Worm (Caenorhabditis elegans) whole organism, L4 larva: ENCODE results near the gene fbxb-85.
A peak's percentile ranks its signal among the peaks of the same experiment; 100 is the strongest.

Experiments used
- D1046.2 ChIP-seq: fragments of 200-800 bp; sonication (Bioruptor generic); IDR thresholded peaks from 2 replicates; pipeline ENCODE4 v1.3.6; 2022; ENCODE audit warnings: missing genetic modification characterization, missing compliant biosample characterization
- F10B5.3 ChIP-seq: sonication (generic microtip); optimal IDR thresholded peaks from 2 replicates; lab custom pipeline; 2016; ENCODE audit warnings: mild to moderate bottlenecking, missing genetic modification characterization, missing compliant biosample characterization
- F37D6.2 ChIP-seq: sonication (generic microtip); optimal IDR thresholded peaks from 2 replicates; lab custom pipeline; 2016; ENCODE audit warnings: mild to moderate bottlenecking, missing genetic modification characterization, missing compliant biosample characterization
- F44E2.7 ChIP-seq: fragments of 200-800 bp; sonication (Bioruptor generic); IDR thresholded peaks from 2 replicates; pipeline ENCODE4 v2.1.2; 2022; ENCODE audit warnings: missing genetic modification characterization, missing compliant biosample characterization
- F49E8.2 ChIP-seq: sonication (generic microtip); optimal IDR thresholded peaks from 2 replicates; lab custom pipeline; 2016; ENCODE audit warnings: missing compliant biosample characterization, mild to moderate bottlenecking, missing genetic modification characterization, borderline replicate concordance
- R02D3.7 ChIP-seq: fragments of 150-350 bp; sonication (generic microtip); optimal IDR thresholded peaks from 3 replicates; lab custom pipeline; 2014; ENCODE audit warnings: missing biosample characterization, missing genetic modification characterization
- Y5F2A.4 ChIP-seq: fragments of 200-800 bp; sonication (Bioruptor generic); optimal IDR thresholded peaks from 2 replicates; lab custom pipeline; 2018; ENCODE audit warnings: mild to moderate bottlenecking, missing genetic modification characterization, missing compliant biosample characterization
- ZK546.5 ChIP-seq, 2 experiments: sonication (generic microtip); optimal IDR thresholded peaks; 2 replicates each; lab custom pipeline; 2017; ENCODE audit warnings: missing biosample characterization in 2 of 2, missing genetic modification characterization in 2 of 2
- aha-1 ChIP-seq: fragments of 150-350 bp; peaks from one replicate; lab custom pipeline; 2014; ENCODE audit warnings: missing biosample characterization, missing genetic modification characterization
- arid-1 ChIP-seq: fragments of 200-800 bp; sonication (Bioruptor generic); conservative IDR thresholded peaks from 2 replicates; pipeline ENCODE4 v1.3.6; 2022; ENCODE audit warnings: missing genetic modification reagents, missing genetic modification characterization, missing compliant biosample characterization
- ceh-44 ChIP-seq: fragments of 200-800 bp; sonication (Bioruptor generic); IDR thresholded peaks from 2 replicates; pipeline ENCODE4 v1.3.6; 2022; ENCODE audit warnings: missing genetic modification reagents, missing genetic modification characterization, missing compliant biosample characterization
- ceh-62 ChIP-seq: sonication (generic microtip); optimal IDR thresholded peaks from 2 replicates; lab custom pipeline; 2017; ENCODE audit warnings: missing biosample characterization, missing genetic modification characterization
- cey-2 ChIP-seq: sonication (generic microtip); optimal IDR thresholded peaks from 3 replicates; lab custom pipeline; 2017; ENCODE audit warnings: missing genetic modification characterization, mild to moderate bottlenecking, missing compliant biosample characterization, antibody characterized with exemption, borderline replicate concordance; ENCODE audit not compliant: insufficient read depth
- daf-12 ChIP-seq: fragments of 150-350 bp; optimal IDR thresholded peaks from 2 replicates; lab custom pipeline; 2014; ENCODE audit warnings: missing biosample characterization, missing genetic modification reagents, missing genetic modification characterization
- daf-19 ChIP-seq: fragments of 200-800 bp; sonication (Bioruptor generic); conservative IDR thresholded peaks from 2 replicates; pipeline ENCODE4 v1.3.6; 2022; ENCODE audit warnings: missing genetic modification characterization, missing compliant biosample characterization
- dmd-6 ChIP-seq: fragments of 200-800 bp; sonication (Bioruptor generic); IDR thresholded peaks from 2 replicates; pipeline ENCODE4 v1.3.6; 2022; ENCODE audit warnings: missing genetic modification reagents, missing genetic modification characterization, missing compliant biosample characterization
- dmd-8 ChIP-seq: fragments of 200-800 bp; sonication (Bioruptor generic); IDR thresholded peaks from 2 replicates; pipeline ENCODE4 v1.3.6; 2022; ENCODE audit warnings: missing genetic modification characterization, missing compliant biosample characterization
- duxl-1 ChIP-seq: sonication (generic microtip); optimal IDR thresholded peaks from 2 replicates; lab custom pipeline; 2016; ENCODE audit warnings: mild to moderate bottlenecking, missing genetic modification characterization, moderate library complexity, missing compliant biosample characterization; ENCODE audit not compliant: poor library complexity
- egl-27 ChIP-seq: sonication (generic microtip); optimal IDR thresholded peaks from 3 replicates; lab custom pipeline; 2017; ENCODE audit warnings: missing biosample characterization, missing genetic modification reagents, missing genetic modification characterization
- egl-43 ChIP-seq: fragments of 200-800 bp; sonication (Bioruptor generic); IDR thresholded peaks from 2 replicates; pipeline ENCODE4 v1.3.6; 2022; ENCODE audit warnings: missing genetic modification reagents, missing genetic modification characterization, missing compliant biosample characterization
- fkh-10 ChIP-seq: fragments of 150-350 bp; optimal IDR thresholded peaks from 2 replicates; lab custom pipeline; 2014; ENCODE audit warnings: missing biosample characterization, missing genetic modification reagents, missing genetic modification characterization
- hif-1 ChIP-seq, 2 experiments: sonication (generic microtip); optimal IDR thresholded peaks; 2 replicates each; lab custom pipeline; 2016 to 2017; ENCODE audit warnings: missing compliant biosample characterization in 2 of 2, missing genetic modification characterization in 2 of 2, missing genetic modification reagents in 2 of 2, missing genotype in 2 of 2, mild to moderate bottlenecking in 1 of 2
- hlh-11 ChIP-seq: fragments of 200-800 bp; sonication (Bioruptor generic); optimal IDR thresholded peaks from 2 replicates; lab custom pipeline; 2018; ENCODE audit warnings: mild to moderate bottlenecking, missing genetic modification characterization, missing compliant biosample characterization
- hmg-1.1 ChIP-seq: fragments of 200-800 bp; sonication (Bioruptor generic); IDR thresholded peaks from 2 replicates; pipeline ENCODE4 v1.3.6; 2022; ENCODE audit warnings: missing genetic modification reagents, missing genetic modification characterization, missing compliant biosample characterization
- lin-15B ChIP-seq: fragments of 150-350 bp; sonication (generic microtip); optimal IDR thresholded peaks from 3 replicates; lab custom pipeline; 2014; ENCODE audit warnings: missing biosample characterization, missing genetic modification characterization
- lin-29 ChIP-seq: fragments of 200-800 bp; sonication (Bioruptor generic); IDR thresholded peaks from 2 replicates; pipeline ENCODE4 v1.3.6; 2022; ENCODE audit warnings: missing genetic modification reagents, missing genetic modification characterization, missing compliant biosample characterization
- lin-38 ChIP-seq: fragments of 200-800 bp; sonication (Bioruptor generic); IDR thresholded peaks from 2 replicates; pipeline ENCODE4 v1.3.6; 2022; ENCODE audit warnings: missing genetic modification reagents, missing genetic modification characterization, missing compliant biosample characterization
- lir-3 ChIP-seq: sonication (generic microtip); optimal IDR thresholded peaks from 2 replicates; lab custom pipeline; 2016; ENCODE audit warnings: mild to moderate bottlenecking, missing genetic modification characterization, missing compliant biosample characterization
- lsy-2 ChIP-seq, 2 experiments: fragments of 150-350 bp in 1 of 2; sonication (generic microtip) in 1 of 2; optimal IDR thresholded peaks; 2 replicates each; lab custom pipeline; 2014 to 2017; ENCODE audit warnings: missing biosample characterization in 2 of 2, missing genetic modification characterization in 2 of 2
- madf-9 ChIP-seq: fragments of 200-800 bp; sonication (Bioruptor generic); conservative IDR thresholded peaks from 2 replicates; pipeline ENCODE4 v1.3.6; 2022; ENCODE audit warnings: missing genetic modification reagents, missing genetic modification characterization, missing compliant biosample characterization
- mdl-1 ChIP-seq, 2 experiments: fragments of 150-350 bp in 1 of 2; sonication (generic microtip) in 1 of 2; optimal IDR thresholded peaks; 2 replicates each; lab custom pipeline; 2014 to 2017; ENCODE audit warnings: missing biosample characterization in 2 of 2, missing genetic modification characterization in 2 of 2
- mep-1 ChIP-seq: fragments of 150-350 bp; sonication (generic microtip); optimal IDR thresholded peaks from 3 replicates; lab custom pipeline; 2014; ENCODE audit warnings: missing biosample characterization, missing genetic modification characterization
- mes-2 ChIP-seq: sonication (generic microtip); optimal IDR thresholded peaks from 2 replicates; lab custom pipeline; 2016; ENCODE audit warnings: missing genotype, mild to moderate bottlenecking, missing genetic modification characterization, missing compliant biosample characterization; ENCODE audit not compliant: poor library complexity, severe bottlenecking
- nhr-11 ChIP-seq: fragments of 150-350 bp; optimal IDR thresholded peaks from 2 replicates; lab custom pipeline; 2014; ENCODE audit warnings: missing biosample characterization, missing genetic modification characterization
- nhr-25 ChIP-seq: sonication (generic microtip); optimal IDR thresholded peaks from 2 replicates; lab custom pipeline; 2017; ENCODE audit warnings: missing genetic modification characterization, mild to moderate bottlenecking, missing compliant biosample characterization, antibody characterized with exemption, moderate library complexity, borderline replicate concordance; ENCODE audit not compliant: insufficient read depth
- nhr-6 ChIP-seq: fragments of 150-350 bp; optimal IDR thresholded peaks from 2 replicates; lab custom pipeline; 2014; ENCODE audit warnings: missing biosample characterization, missing genetic modification characterization
- php-3 ChIP-seq: fragments of 200-800 bp; sonication (Bioruptor generic); IDR thresholded peaks from 2 replicates; pipeline ENCODE4 v1.3.6; 2022; ENCODE audit warnings: missing genetic modification reagents, missing genetic modification characterization, missing compliant biosample characterization
- pqm-1 ChIP-seq: sonication (generic microtip); optimal IDR thresholded peaks from 2 replicates; lab custom pipeline; 2017; ENCODE audit warnings: missing biosample characterization, missing genetic modification characterization
- rbr-2 ChIP-seq: sonication (generic microtip); optimal IDR thresholded peaks from 2 replicates; lab custom pipeline; 2016; ENCODE audit warnings: missing genotype, missing genetic modification characterization, missing compliant biosample characterization
- sdz-12 ChIP-seq: fragments of 200-800 bp; sonication (Bioruptor generic); optimal IDR thresholded peaks from 2 replicates; lab custom pipeline; 2018; ENCODE audit warnings: mild to moderate bottlenecking, missing genetic modification characterization, missing compliant biosample characterization
- set-16 ChIP-seq: fragments of 200-800 bp; sonication (Bioruptor generic); IDR thresholded peaks from 2 replicates; pipeline ENCODE4 v1.3.6; 2022; ENCODE audit warnings: missing genetic modification reagents, missing genetic modification characterization, missing compliant biosample characterization
- snpc-1.2 ChIP-seq: fragments of 200-800 bp; sonication (Bioruptor generic); IDR thresholded peaks from 2 replicates; pipeline ENCODE4 v1.3.6; 2022; ENCODE audit warnings: missing genetic modification reagents, missing genetic modification characterization, missing compliant biosample characterization
- tag-97 ChIP-seq: fragments of 200-800 bp; sonication (Bioruptor generic); IDR thresholded peaks from 2 replicates; pipeline ENCODE4 v1.3.6; 2022; ENCODE audit warnings: missing genetic modification characterization, missing compliant biosample characterization
- tra-1 ChIP-seq: fragments of 200-800 bp; sonication (Bioruptor generic); IDR thresholded peaks from 2 replicates; pipeline ENCODE4 v1.3.6; 2022; ENCODE audit warnings: missing genetic modification reagents, missing genetic modification characterization, missing compliant biosample characterization
- unc-39 ChIP-seq: sonication (generic microtip); optimal IDR thresholded peaks from 2 replicates; lab custom pipeline; 2017; ENCODE audit warnings: missing biosample characterization, missing genetic modification characterization
- zfp-3 ChIP-seq: fragments of 200-800 bp; sonication (Bioruptor generic); conservative IDR thresholded peaks from 2 replicates; pipeline ENCODE4 v1.3.6; 2022; ENCODE audit warnings: missing genetic modification reagents, missing genetic modification characterization, missing compliant biosample characterization
- ztf-11 ChIP-seq: fragments of 150-350 bp; optimal IDR thresholded peaks from 2 replicates; lab custom pipeline; 2014; ENCODE audit warnings: missing biosample characterization, missing genetic modification characterization

Gene fbxb-85

DNA sequence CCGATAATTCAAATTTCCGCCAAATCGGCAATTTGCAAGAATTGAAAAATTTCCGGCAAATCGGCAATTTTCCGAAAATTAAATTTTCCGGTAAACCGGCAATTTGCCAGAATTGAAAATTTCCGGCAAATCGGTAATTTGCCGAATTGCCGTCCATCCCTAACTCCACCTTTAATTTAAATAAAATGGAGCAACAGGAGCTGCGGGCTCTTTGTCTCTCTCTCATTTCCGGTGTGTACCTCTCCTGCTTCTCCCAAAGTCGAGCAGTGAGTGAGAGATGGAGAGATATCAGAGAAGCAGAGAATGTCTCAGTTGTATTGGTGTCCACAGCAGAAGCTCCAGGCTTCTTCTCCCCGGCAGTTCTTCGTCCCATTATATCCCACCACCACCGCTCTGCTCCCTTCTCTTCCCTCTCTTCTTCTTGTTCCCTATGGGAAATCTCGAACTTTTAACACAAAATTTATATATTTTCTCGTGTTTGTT, 6.7 kb upstream of the fbxb-85 start, which contains the start of gene Y39A1C.1:
Y39A1C.1 (plus strand) TSS at position 51 of the 483 bp plus-strand sequence.
- no peak for TF ChIP-seq nhr-11 (tag; lab: Kevin White, UChicago)
- no peak for TF ChIP-seq daf-12 (tag; lab: Kevin White, UChicago)
- TF ChIP-seq aha-1 (tag; lab: Kevin White, UChicago): peak; percentile 8
- TF ChIP-seq sdz-12 (GFP tag; lab: Kevin White, UChicago): no peak
- TF ChIP-seq dmd-8: no peak
- TF ChIP-seq php-3 (GFP tag; lab: Robert Waterston, UW): no peak
- TF ChIP-seq set-16 (GFP tag; lab: Robert Waterston, UW): 0 out of 2 replicates have a peak, but pooled peaks have one; percentile 17
- TF ChIP-seq mes-2 (tag; lab: Kevin White, UChicago): peak; percentile 54
- no peak for TF ChIP-seq ZK546.5 (tag; optimal IDR thresholded peaks at IDR 0.05; lab: Kevin White, UChicago)
- no peak for TF ChIP-seq pqm-1 (tag; lab: Kevin White, UChicago)
- TF ChIP-seq hmg-1.1 (GFP tag; lab: Robert Waterston, UW): peak; percentile 55; the same call in 1 of the 2 replicates
- no peak for TF ChIP-seq hif-1 (tag; optimal IDR thresholded peaks at IDR 0.05; lab: Kevin White, UChicago)
- TF ChIP-seq tra-1: 0 out of 2 replicates have a peak, but pooled peaks have one; percentile 30
- TF ChIP-seq mdl-1 (tag; optimal IDR thresholded peaks at IDR 0.05; lab: Kevin White, UChicago): no peak
- peak; percentile 15 for TF ChIP-seq rbr-2 (tag; lab: Kevin White, UChicago)
- TF ChIP-seq madf-9 (GFP tag; lab: Robert Waterston, UW): no peak
- TF ChIP-seq R02D3.7 (tag; lab: Kevin White, UChicago): no peak

DNA sequence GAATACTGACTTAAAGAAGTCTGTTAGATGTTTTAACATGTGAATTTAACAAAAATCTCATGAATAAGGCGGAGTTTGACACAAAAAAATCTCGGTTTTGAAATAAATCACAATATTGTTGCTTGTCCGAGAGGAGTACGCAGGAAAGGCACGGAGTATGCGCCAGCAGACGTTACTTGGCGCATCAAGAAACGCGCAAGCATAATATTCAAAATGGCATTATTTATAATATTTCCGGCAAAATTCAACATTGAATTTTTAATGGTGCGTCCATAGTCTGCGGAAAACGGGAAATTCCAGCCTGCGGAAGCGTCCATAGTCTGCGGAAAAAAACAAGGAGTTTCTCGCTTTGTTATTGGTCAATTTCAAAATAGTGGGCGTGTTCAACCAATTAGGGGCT, 3.9 kb downstream of the fbxb-85 start, which contains the start of gene pde-12:
pde-12 (minus strand) TSS at position 148 of the 400 bp plus-strand sequence.
- TF ChIP-seq tra-1 (no peak; the same call in 1 of the 2 replicates), ZK546.5 (tag; optimal IDR thresholded peaks at IDR 0.05; lab: Kevin White, UChicago) (no peak), ceh-62 (tag; lab: Kevin White, UChicago) (no peak), F44E2.7 (GFP tag; lab: Robert Waterston, UW) (no peak), lin-15B (tag; lab: Kevin White, UChicago) (peak; percentile 40), daf-19 (GFP tag; lab: Robert Waterston, UW) (no peak), nhr-25 (tag; lab: Kevin White, UChicago) (no peak), snpc-1.2 (GFP tag; lab: Robert Waterston, UW) (no peak), mes-2 (tag; lab: Kevin White, UChicago) (peak; percentile 96), fkh-10 (GFP tag; lab: Kevin White, UChicago) (peak; percentile 45), lin-29 (0 out of 2 replicates have a peak, but pooled peaks have one; percentile 34), lir-3 (tag; lab: Kevin White, UChicago) (no peak), R02D3.7 (tag; lab: Kevin White, UChicago) (no peak), lsy-2 (tag; optimal IDR thresholded peaks at IDR 0.05; lab: Kevin White, UChicago) (peak; percentile 31 to 93), F49E8.2 (tag; lab: Kevin White, UChicago) (peak; percentile 54), egl-43 (GFP tag; lab: Robert Waterston, UW) (no peak), ceh-44 (GFP tag; lab: Robert Waterston, UW) (no peak), egl-27 (no peak), D1046.2 (GFP tag; lab: Robert Waterston, UW) (no peak), nhr-6 (tag; lab: Kevin White, UChicago) (peak; percentile 61), dmd-6 (GFP tag; lab: Robert Waterston, UW) (no peak), cey-2 (tag; lab: Kevin White, UChicago) (no peak), ztf-11 (no peak), lin-38 (GFP tag; lab: Robert Waterston, UW) (peak; percentile 89), unc-39 (tag; lab: Kevin White, UChicago) (no peak), mep-1 (tag; lab: Kevin White, UChicago) (peak; percentile 81), zfp-3 (GFP tag; lab: Robert Waterston, UW) (0 out of 2 replicates have a peak, but pooled peaks have one; percentile 45), duxl-1 (tag; lab: Kevin White, UChicago) (no peak), nhr-11 (tag; lab: Kevin White, UChicago) (peak; percentile 63), F10B5.3 (tag; lab: Kevin White, UChicago) (peak; percentile 62), tag-97 (GFP tag; lab: Robert Waterston, UW) (no peak), F37D6.2 (tag; lab: Kevin White, UChicago) (peak; percentile 68), hlh-11 (no peak), arid-1 (GFP tag; lab: Robert Waterston, UW) (0 out of 2 replicates have a peak, but pooled peaks have one; percentile 35), dmd-8 (no peak), Y5F2A.4 (no peak)
